Worm (Caenorhabditis elegans) whole organism, L4 larva: ENCODE measurements around the gene gop-2.
"Not testable (repeated sequence)": the region's sequence is repeated elsewhere in the genome, so short reads cannot be mapped to it uniquely, and the experiment has no call there.

Source experiments
- F10B5.3 ChIP-seq: sonication (generic microtip); optimal IDR thresholded peaks from 2 replicates; lab custom pipeline; 2016; ENCODE audit warnings: mild to moderate bottlenecking, missing genetic modification characterization, missing compliant biosample characterization
- F37D6.2 ChIP-seq: sonication (generic microtip); optimal IDR thresholded peaks from 2 replicates; lab custom pipeline; 2016; ENCODE audit warnings: mild to moderate bottlenecking, missing genetic modification characterization, missing compliant biosample characterization
- T26A8.4 ChIP-seq: fragments of 200-800 bp; sonication (Bioruptor generic); IDR thresholded peaks from 2 replicates; pipeline ENCODE4 v1.3.6; 2022; ENCODE audit warnings: missing genetic modification characterization, missing compliant biosample characterization
- Y105C5A.15 ChIP-seq: fragments of 200-800 bp; sonication (Bioruptor generic); IDR thresholded peaks from 2 replicates; pipeline ENCODE4 v1.3.6; 2022; ENCODE audit warnings: missing genetic modification characterization, missing compliant biosample characterization
- Y5F2A.4 ChIP-seq: fragments of 200-800 bp; sonication (Bioruptor generic); optimal IDR thresholded peaks from 2 replicates; lab custom pipeline; 2018; ENCODE audit warnings: mild to moderate bottlenecking, missing genetic modification characterization, missing compliant biosample characterization
- aha-1 ChIP-seq: fragments of 150-350 bp; peaks from one replicate; lab custom pipeline; 2014; ENCODE audit warnings: missing biosample characterization, missing genetic modification characterization
- arid-1 ChIP-seq: fragments of 200-800 bp; sonication (Bioruptor generic); conservative IDR thresholded peaks from 2 replicates; pipeline ENCODE4 v1.3.6; 2022; ENCODE audit warnings: missing genetic modification reagents, missing genetic modification characterization, missing compliant biosample characterization
- ceh-82 ChIP-seq: sonication (generic microtip); optimal IDR thresholded peaks from 2 replicates; lab custom pipeline; 2017; ENCODE audit warnings: missing biosample characterization, missing genetic modification characterization
- daf-8 ChIP-seq: fragments of 200-800 bp; sonication (Bioruptor generic); IDR thresholded peaks from 2 replicates; pipeline ENCODE4 v1.3.6; 2022; ENCODE audit warnings: missing genetic modification characterization, missing compliant biosample characterization
- dmd-6 ChIP-seq: fragments of 200-800 bp; sonication (Bioruptor generic); IDR thresholded peaks from 2 replicates; pipeline ENCODE4 v1.3.6; 2022; ENCODE audit warnings: missing genetic modification reagents, missing genetic modification characterization, missing compliant biosample characterization
- dmd-8 ChIP-seq: fragments of 200-800 bp; sonication (Bioruptor generic); IDR thresholded peaks from 2 replicates; pipeline ENCODE4 v1.3.6; 2022; ENCODE audit warnings: missing genetic modification characterization, missing compliant biosample characterization
- dmd-9 ChIP-seq: fragments of 200-800 bp; sonication (Bioruptor generic); IDR thresholded peaks from 2 replicates; pipeline ENCODE4 v1.3.6; 2022; ENCODE audit warnings: missing genetic modification reagents, missing genetic modification characterization, missing compliant biosample characterization
- dve-1 ChIP-seq: sonication (generic microtip); optimal IDR thresholded peaks from 2 replicates; lab custom pipeline; 2017; ENCODE audit warnings: antibody characterized with exemption, mild to moderate bottlenecking, missing genetic modification characterization, missing compliant biosample characterization; ENCODE audit not compliant: insufficient read depth
- gei-8 ChIP-seq: fragments of 200-800 bp; sonication (Bioruptor generic); optimal IDR thresholded peaks from 2 replicates; lab custom pipeline; 2018; ENCODE audit warnings: mild to moderate bottlenecking, missing genetic modification characterization, missing compliant biosample characterization
- hif-1 ChIP-seq, 2 experiments: sonication (generic microtip); optimal IDR thresholded peaks; 2 replicates each; lab custom pipeline; 2016 to 2017; ENCODE audit warnings: missing compliant biosample characterization in 2 of 2, missing genetic modification characterization in 2 of 2, missing genetic modification reagents in 2 of 2, missing genotype in 2 of 2, mild to moderate bottlenecking in 1 of 2
- hlh-30 ChIP-seq: sonication (generic microtip); optimal IDR thresholded peaks from 2 replicates; lab custom pipeline; 2017; ENCODE audit warnings: antibody characterized with exemption, mild to moderate bottlenecking, missing genetic modification characterization, missing compliant biosample characterization; ENCODE audit not compliant: insufficient read depth
- hmg-1.1 ChIP-seq: fragments of 200-800 bp; sonication (Bioruptor generic); IDR thresholded peaks from 2 replicates; pipeline ENCODE4 v1.3.6; 2022; ENCODE audit warnings: missing genetic modification reagents, missing genetic modification characterization, missing compliant biosample characterization
- lin-1 ChIP-seq: fragments of 200-800 bp; sonication (Bioruptor generic); IDR thresholded peaks from 2 replicates; pipeline ENCODE4 v1.3.6; 2022; ENCODE audit warnings: missing genetic modification reagents, missing genetic modification characterization, missing compliant biosample characterization
- lin-13 ChIP-seq: fragments of 150-350 bp; optimal IDR thresholded peaks from 2 replicates; lab custom pipeline; 2014; ENCODE audit warnings: missing biosample characterization, missing genetic modification reagents, missing genetic modification characterization
- lir-3 ChIP-seq: sonication (generic microtip); optimal IDR thresholded peaks from 2 replicates; lab custom pipeline; 2016; ENCODE audit warnings: mild to moderate bottlenecking, missing genetic modification characterization, missing compliant biosample characterization
- madf-5 ChIP-seq, 2 experiments: fragments of 200-800 bp; sonication (Bioruptor generic); IDR thresholded peaks; 2 replicates each; pipeline ENCODE4 v1.3.6; 2022; ENCODE audit warnings: missing compliant biosample characterization in 2 of 2, missing genetic modification characterization in 2 of 2
- madf-9 ChIP-seq: fragments of 200-800 bp; sonication (Bioruptor generic); conservative IDR thresholded peaks from 2 replicates; pipeline ENCODE4 v1.3.6; 2022; ENCODE audit warnings: missing genetic modification reagents, missing genetic modification characterization, missing compliant biosample characterization
- mes-2 ChIP-seq: sonication (generic microtip); optimal IDR thresholded peaks from 2 replicates; lab custom pipeline; 2016; ENCODE audit warnings: missing genotype, mild to moderate bottlenecking, missing genetic modification characterization, missing compliant biosample characterization; ENCODE audit not compliant: poor library complexity, severe bottlenecking
- nhr-11 ChIP-seq: fragments of 150-350 bp; optimal IDR thresholded peaks from 2 replicates; lab custom pipeline; 2014; ENCODE audit warnings: missing biosample characterization, missing genetic modification characterization
- nhr-111 ChIP-seq: fragments of 200-800 bp; sonication (Bioruptor generic); optimal IDR thresholded peaks from 2 replicates; lab custom pipeline; 2018; ENCODE audit warnings: mild to moderate bottlenecking, missing genetic modification characterization, missing compliant biosample characterization
- nhr-25 ChIP-seq: sonication (generic microtip); optimal IDR thresholded peaks from 2 replicates; lab custom pipeline; 2017; ENCODE audit warnings: missing genetic modification characterization, mild to moderate bottlenecking, missing compliant biosample characterization, antibody characterized with exemption, moderate library complexity, borderline replicate concordance; ENCODE audit not compliant: insufficient read depth
- nhr-48 ChIP-seq: sonication (generic microtip); optimal IDR thresholded peaks from 2 replicates; lab custom pipeline; 2016; ENCODE audit warnings: mild to moderate bottlenecking, missing genetic modification characterization, missing compliant biosample characterization
- nhr-6 ChIP-seq: fragments of 150-350 bp; optimal IDR thresholded peaks from 2 replicates; lab custom pipeline; 2014; ENCODE audit warnings: missing biosample characterization, missing genetic modification characterization
- nhr-77 ChIP-seq: fragments of 150-350 bp; optimal IDR thresholded peaks from 2 replicates; lab custom pipeline; 2014; ENCODE audit warnings: missing biosample characterization, missing genetic modification characterization
- pha-4 ChIP-seq, 2 experiments: fragments of 150-350 bp in 1 of 2; fragments of 200-800 bp in 1 of 2; sonication (Bioruptor generic) in 1 of 2; IDR thresholded peaks in 1 of 2; optimal IDR thresholded peaks in 1 of 2; 2 replicates each; pipeline versions ENCODE4 v1.3.6 to Lab custom; 2014 to 2022; ENCODE audit warnings: missing genetic modification characterization in 2 of 2, missing genetic modification reagents in 2 of 2, missing biosample characterization in 1 of 2, missing compliant biosample characterization in 1 of 2
- pqm-1 ChIP-seq: sonication (generic microtip); optimal IDR thresholded peaks from 2 replicates; lab custom pipeline; 2017; ENCODE audit warnings: missing biosample characterization, missing genetic modification characterization
- set-16 ChIP-seq: fragments of 200-800 bp; sonication (Bioruptor generic); IDR thresholded peaks from 2 replicates; pipeline ENCODE4 v1.3.6; 2022; ENCODE audit warnings: missing genetic modification reagents, missing genetic modification characterization, missing compliant biosample characterization
- tra-1 ChIP-seq: fragments of 200-800 bp; sonication (Bioruptor generic); IDR thresholded peaks from 2 replicates; pipeline ENCODE4 v1.3.6; 2022; ENCODE audit warnings: missing genetic modification reagents, missing genetic modification characterization, missing compliant biosample characterization
- unc-62 ChIP-seq, 3 experiments: fragments of 150-350 bp in 1 of 3; sonication (generic microtip); optimal IDR thresholded peaks in 2 of 3; peaks in 1 of 3; 1 replicate in 1 of 3; 2 replicates in 2 of 3; lab custom pipeline; 2014 to 2017; ENCODE audit warnings: missing biosample characterization in 3 of 3, missing genetic modification characterization in 3 of 3, missing genetic modification reagents in 3 of 3, missing genotype in 1 of 3
- zfp-2 ChIP-seq: sonication (generic microtip); optimal IDR thresholded peaks from 2 replicates; lab custom pipeline; 2016; ENCODE audit warnings: mild to moderate bottlenecking, missing genetic modification characterization, missing compliant biosample characterization
- zfp-3 ChIP-seq: fragments of 200-800 bp; sonication (Bioruptor generic); conservative IDR thresholded peaks from 2 replicates; pipeline ENCODE4 v1.3.6; 2022; ENCODE audit warnings: missing genetic modification reagents, missing genetic modification characterization, missing compliant biosample characterization

The gop-2 gene

DNA sequence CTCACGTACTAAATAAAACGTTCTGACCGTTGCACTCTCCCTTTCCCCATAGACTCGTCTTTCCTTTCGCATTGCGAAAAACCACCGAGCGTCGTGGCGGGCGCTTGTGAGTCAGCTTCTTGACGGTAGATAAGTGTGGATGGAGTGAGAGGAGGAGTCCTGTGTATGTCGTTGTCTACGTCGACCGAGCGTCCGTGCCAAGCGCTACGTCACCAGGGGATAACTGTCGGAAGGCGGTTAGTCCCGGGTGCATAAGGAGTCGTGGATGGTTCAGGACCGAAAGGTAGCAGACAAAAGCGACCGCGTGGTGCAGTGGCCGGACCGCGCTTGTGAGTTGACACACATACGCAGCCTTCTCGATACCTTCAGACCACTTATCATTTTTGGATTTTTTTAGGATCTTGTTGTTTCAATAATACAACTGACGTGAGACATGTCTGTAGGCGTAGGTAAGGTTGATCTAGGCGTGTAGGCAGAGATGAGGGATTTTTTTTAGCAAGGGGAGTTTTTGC, 47.6 kb upstream of the gop-2 start (continued):
- peak; percentile 53; the same call in 1 of the 2 replicates for TF ChIP-seq zfp-3 (GFP tag; lab: Robert Waterston, UW)
- TF ChIP-seq F10B5.3, result peak; percentile 67
- peak; percentile 64 for TF ChIP-seq madf-9 (GFP tag; lab: Robert Waterston, UW)
- TF ChIP-seq nhr-6, result peak; percentile 29
- TF ChIP-seq hlh-30, result peak; percentile 56
- peak; percentile 74 for TF ChIP-seq dmd-6 (GFP tag; lab: Robert Waterston, UW)
- TF ChIP-seq arid-1 (GFP tag; lab: Robert Waterston, UW), result peak; percentile 82; the same call in 1 of the 2 replicates
- peak; percentile 81; the same call in 1 of the 2 replicates for TF ChIP-seq hmg-1.1 (GFP tag; lab: Robert Waterston, UW)
- peak; percentile 70 for TF ChIP-seq dve-1 (tag; lab: Kevin White, UChicago)
- peak; percentile 43 for TF ChIP-seq lir-3 (tag; lab: Kevin White, UChicago)
- TF ChIP-seq mes-2 (tag; lab: Kevin White, UChicago), result peak; percentile 23
- TF ChIP-seq lin-1 (GFP tag; lab: Robert Waterston, UW), result peak; percentile 73
- peak; percentile 85 for TF ChIP-seq set-16
- TF ChIP-seq tra-1 (GFP tag; lab: Robert Waterston, UW), result peak; percentile 73; the same call in 1 of the 2 replicates
- TF ChIP-seq nhr-111 (GFP tag; lab: Kevin White, UChicago), result peak; percentile 35
- peak; percentile 37 for TF ChIP-seq gei-8 (GFP tag; lab: Kevin White, UChicago)
- TF ChIP-seq nhr-48, result peak; percentile 77
- peak; percentile 14 for TF ChIP-seq aha-1 (tag; lab: Kevin White, UChicago)
- peak; percentile 68 for TF ChIP-seq dmd-8 (GFP tag; lab: Robert Waterston, UW)
- peak; percentile 82 for TF ChIP-seq pha-4 (GFP tag; IDR thresholded peaks at IDR 0.05; lab: Robert Waterston, UW)
- not testable (repeated sequence) for TF ChIP-seq pha-4 (tag; optimal IDR thresholded peaks at IDR 0.05; lab: Kevin White, UChicago)

DNA sequence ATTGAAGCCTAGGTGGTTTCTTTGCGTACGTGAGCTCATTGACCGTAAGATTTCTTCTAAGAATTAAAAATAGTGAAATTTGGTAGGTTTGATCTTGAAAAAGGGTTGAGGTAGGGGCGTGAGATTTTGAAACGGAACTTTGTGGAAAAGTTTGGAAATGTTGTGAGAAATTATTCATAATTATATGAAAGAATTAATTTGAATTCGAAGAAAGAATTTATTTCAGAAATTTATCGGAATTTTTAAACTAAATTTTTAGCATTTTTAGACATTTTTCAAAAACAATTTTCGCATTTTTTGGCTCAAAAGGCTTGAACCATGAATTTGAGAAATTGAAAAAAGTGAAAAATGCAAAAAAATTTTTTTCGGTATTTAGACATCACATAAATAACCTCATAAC, 44.7 kb upstream of the gop-2 start:
- peak in 1 of 2 experiments; percentile 90 for TF ChIP-seq unc-62 (GFP tag; optimal IDR thresholded peaks at IDR 0.05 in 1 of 2; lab: Kevin White, UChicago)
- no peak for TF ChIP-seq unc-62 (tag; optimal IDR thresholded peaks at IDR 0.05; lab: Kevin White, UChicago)
- no peak for TF ChIP-seq mes-2 (tag; lab: Kevin White, UChicago)

DNA sequence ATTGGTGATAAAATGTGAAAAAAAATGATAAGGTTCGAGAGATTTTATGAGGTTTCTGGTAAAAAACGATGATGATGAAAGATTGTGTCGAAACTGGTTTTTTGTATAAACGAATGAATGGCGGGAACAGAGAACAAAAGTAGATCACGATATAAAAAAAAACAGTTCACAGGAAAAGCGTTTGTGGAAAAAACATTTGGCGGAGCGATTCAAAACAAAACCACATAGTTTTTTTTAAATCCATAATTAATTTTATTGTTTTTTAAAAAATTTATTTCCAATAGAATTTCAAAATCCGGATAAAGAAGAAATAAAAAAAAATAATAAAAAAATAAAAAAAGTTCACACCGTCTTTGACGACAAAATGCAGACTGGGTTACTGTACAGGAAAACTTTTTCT, 43.4 kb upstream of the gop-2 start, which contains the start of gene ZC155.4:
Gene ZC155.4 (minus strand): TSS at position 101 of the 400 bp plus-strand sequence.
- TF ChIP-seq lin-1 (GFP tag; lab: Robert Waterston, UW) (no peak), dmd-9 (GFP tag; lab: Robert Waterston, UW) (no peak), daf-8 (GFP tag; lab: Robert Waterston, UW) (no peak), pqm-1 (tag; lab: Kevin White, UChicago) (no peak), zfp-2 (tag; lab: Kevin White, UChicago) (no peak), Y105C5A.15 (GFP tag; lab: Robert Waterston, UW) (no peak), tra-1 (GFP tag; lab: Robert Waterston, UW) (no peak), nhr-48 (no peak), ceh-82 (no peak), pha-4 (GFP tag; IDR thresholded peaks at IDR 0.05; lab: Robert Waterston, UW) (no peak), pha-4 (tag; optimal IDR thresholded peaks at IDR 0.05; lab: Kevin White, UChicago) (no peak), lin-13 (GFP tag; lab: Kevin White, UChicago) (no peak), aha-1 (tag; lab: Kevin White, UChicago) (no peak), nhr-11 (tag; lab: Kevin White, UChicago) (no peak), F37D6.2 (tag; lab: Kevin White, UChicago) (no peak), hif-1 (tag; optimal IDR thresholded peaks at IDR 0.05; lab: Kevin White, UChicago) (no peak), madf-5 (GFP tag; IDR thresholded peaks at IDR 0.05; lab: Robert Waterston, UW) (no peak), nhr-25 (no peak), nhr-77 (tag; lab: Kevin White, UChicago) (no peak), Y5F2A.4 (no peak), T26A8.4 (GFP tag; lab: Robert Waterston, UW) (no peak)
